Fruit fly (Drosophila melanogaster): ENCODE measurements around the gene Pdi.

dm6 chr3L:15113257-15113656 lies 29.4 kb downstream of the Pdi start, which contains the start of gene CG13458:
- no peak for TF ChIP-seq CG8478 (optimal IDR thresholded peaks at IDR 0.05)
- no peak for TF ChIP-seq pan (optimal IDR thresholded peaks at IDR 0.05)
- no peak for TF ChIP-seq psq (optimal IDR thresholded peaks at IDR 0.05)
- no peak for TF ChIP-seq usp (GFP tag; optimal IDR thresholded peaks at IDR 0.05)

Measured in whole organism.